Worm (Caenorhabditis elegans) whole organism, L4 larva: Measurements from ENCODE around the gene ZK1127.5.
"Not testable (repeated sequence)": the region's sequence is repeated elsewhere in the genome, so short reads cannot be mapped to it uniquely, and the experiment has no call there.

Experiments
- D1046.2 ChIP-seq: fragments of 200-800 bp; sonication (Bioruptor generic); IDR thresholded peaks from 2 replicates; pipeline ENCODE4 v1.3.6; 2022; ENCODE audit warnings: missing genetic modification characterization, missing compliant biosample characterization
- F26F4.8 ChIP-seq: fragments of 200-800 bp; sonication (Bioruptor generic); conservative IDR thresholded peaks from 2 replicates; pipeline ENCODE4 v1.3.6; 2022; ENCODE audit warnings: missing genetic modification characterization, missing compliant biosample characterization
- F44E2.7 ChIP-seq: fragments of 200-800 bp; sonication (Bioruptor generic); IDR thresholded peaks from 2 replicates; pipeline ENCODE4 v2.1.2; 2022; ENCODE audit warnings: missing genetic modification characterization, missing compliant biosample characterization
- F49E8.2 ChIP-seq: sonication (generic microtip); optimal IDR thresholded peaks from 2 replicates; lab custom pipeline; 2016; ENCODE audit warnings: missing compliant biosample characterization, mild to moderate bottlenecking, missing genetic modification characterization, borderline replicate concordance
- T26A8.4 ChIP-seq: fragments of 200-800 bp; sonication (Bioruptor generic); IDR thresholded peaks from 2 replicates; pipeline ENCODE4 v1.3.6; 2022; ENCODE audit warnings: missing genetic modification characterization, missing compliant biosample characterization
- Y105C5A.15 ChIP-seq: fragments of 200-800 bp; sonication (Bioruptor generic); IDR thresholded peaks from 2 replicates; pipeline ENCODE4 v1.3.6; 2022; ENCODE audit warnings: missing genetic modification characterization, missing compliant biosample characterization
- Y48G9A.11 ChIP-seq: fragments of 200-800 bp; sonication (Bioruptor generic); IDR thresholded peaks from 2 replicates; pipeline ENCODE4 v1.3.6; 2022; ENCODE audit warnings: missing genetic modification reagents, missing genetic modification characterization, missing compliant biosample characterization
- Y75B8A.6 ChIP-seq: fragments of 200-800 bp; sonication (Bioruptor generic); IDR thresholded peaks from 2 replicates; pipeline ENCODE4 v1.3.6; 2022; ENCODE audit warnings: missing genetic modification reagents, missing genetic modification characterization, missing compliant biosample characterization
- arid-1 ChIP-seq: fragments of 200-800 bp; sonication (Bioruptor generic); conservative IDR thresholded peaks from 2 replicates; pipeline ENCODE4 v1.3.6; 2022; ENCODE audit warnings: missing genetic modification reagents, missing genetic modification characterization, missing compliant biosample characterization
- ceh-20 ChIP-seq: fragments of 200-800 bp; sonication (Bioruptor generic); IDR thresholded peaks from 2 replicates; pipeline ENCODE4 v1.3.6; 2022; ENCODE audit warnings: missing genetic modification reagents, missing genetic modification characterization, missing compliant biosample characterization
- ces-1 ChIP-seq: fragments of 150-350 bp; sonication (generic microtip); optimal IDR thresholded peaks from 4 replicates; lab custom pipeline; 2014; ENCODE audit warnings: missing biosample characterization, missing genetic modification reagents, missing genetic modification characterization
- ctbp-1 ChIP-seq: fragments of 200-800 bp; sonication (Bioruptor generic); IDR thresholded peaks from 2 replicates; pipeline ENCODE4 v1.3.6; 2022; ENCODE audit warnings: missing genetic modification reagents, missing genetic modification characterization, missing compliant biosample characterization
- daf-8 ChIP-seq: fragments of 200-800 bp; sonication (Bioruptor generic); IDR thresholded peaks from 2 replicates; pipeline ENCODE4 v1.3.6; 2022; ENCODE audit warnings: missing genetic modification characterization, missing compliant biosample characterization
- dmd-6 ChIP-seq: fragments of 200-800 bp; sonication (Bioruptor generic); IDR thresholded peaks from 2 replicates; pipeline ENCODE4 v1.3.6; 2022; ENCODE audit warnings: missing genetic modification reagents, missing genetic modification characterization, missing compliant biosample characterization
- dmd-8 ChIP-seq: fragments of 200-800 bp; sonication (Bioruptor generic); IDR thresholded peaks from 2 replicates; pipeline ENCODE4 v1.3.6; 2022; ENCODE audit warnings: missing genetic modification characterization, missing compliant biosample characterization
- egl-43 ChIP-seq: fragments of 200-800 bp; sonication (Bioruptor generic); IDR thresholded peaks from 2 replicates; pipeline ENCODE4 v1.3.6; 2022; ENCODE audit warnings: missing genetic modification reagents, missing genetic modification characterization, missing compliant biosample characterization
- hmg-1.1 ChIP-seq: fragments of 200-800 bp; sonication (Bioruptor generic); IDR thresholded peaks from 2 replicates; pipeline ENCODE4 v1.3.6; 2022; ENCODE audit warnings: missing genetic modification reagents, missing genetic modification characterization, missing compliant biosample characterization
- lim-7 ChIP-seq: fragments of 200-800 bp; sonication (Bioruptor generic); IDR thresholded peaks from 2 replicates; pipeline ENCODE4 v1.3.6; 2022; ENCODE audit warnings: missing genetic modification characterization, missing compliant biosample characterization
- lin-1 ChIP-seq: fragments of 200-800 bp; sonication (Bioruptor generic); IDR thresholded peaks from 2 replicates; pipeline ENCODE4 v1.3.6; 2022; ENCODE audit warnings: missing genetic modification reagents, missing genetic modification characterization, missing compliant biosample characterization
- lin-13 ChIP-seq: fragments of 150-350 bp; optimal IDR thresholded peaks from 2 replicates; lab custom pipeline; 2014; ENCODE audit warnings: missing biosample characterization, missing genetic modification reagents, missing genetic modification characterization
- lin-29 ChIP-seq: fragments of 200-800 bp; sonication (Bioruptor generic); IDR thresholded peaks from 2 replicates; pipeline ENCODE4 v1.3.6; 2022; ENCODE audit warnings: missing genetic modification reagents, missing genetic modification characterization, missing compliant biosample characterization
- lin-38 ChIP-seq: fragments of 200-800 bp; sonication (Bioruptor generic); IDR thresholded peaks from 2 replicates; pipeline ENCODE4 v1.3.6; 2022; ENCODE audit warnings: missing genetic modification reagents, missing genetic modification characterization, missing compliant biosample characterization
- madf-5 ChIP-seq, 2 experiments: fragments of 200-800 bp; sonication (Bioruptor generic); IDR thresholded peaks; 2 replicates each; pipeline ENCODE4 v1.3.6; 2022; ENCODE audit warnings: missing compliant biosample characterization in 2 of 2, missing genetic modification characterization in 2 of 2
- mdt-29 ChIP-seq: fragments of 200-800 bp; sonication (Bioruptor generic); IDR thresholded peaks from 2 replicates; pipeline ENCODE4 v1.3.6; 2022; ENCODE audit warnings: missing genetic modification reagents, missing genetic modification characterization, missing compliant biosample characterization
- mes-2 ChIP-seq: sonication (generic microtip); optimal IDR thresholded peaks from 2 replicates; lab custom pipeline; 2016; ENCODE audit warnings: missing genotype, mild to moderate bottlenecking, missing genetic modification characterization, missing compliant biosample characterization; ENCODE audit not compliant: poor library complexity, severe bottlenecking
- nhr-237 ChIP-seq: sonication (generic microtip); optimal IDR thresholded peaks from 2 replicates; lab custom pipeline; 2017; ENCODE audit warnings: missing biosample characterization, missing genetic modification characterization
- nhr-41 ChIP-seq: fragments of 200-800 bp; sonication (Bioruptor generic); IDR thresholded peaks from 2 replicates; pipeline ENCODE4 v1.3.6; 2022; ENCODE audit warnings: missing genetic modification reagents, missing genetic modification characterization, missing compliant biosample characterization
- nhr-42 ChIP-seq: fragments of 200-800 bp; sonication (Bioruptor generic); IDR thresholded peaks from 2 replicates; pipeline ENCODE4 v1.3.6; 2022; ENCODE audit warnings: missing genetic modification characterization, missing compliant biosample characterization
- nhr-48 ChIP-seq: sonication (generic microtip); optimal IDR thresholded peaks from 2 replicates; lab custom pipeline; 2016; ENCODE audit warnings: mild to moderate bottlenecking, missing genetic modification characterization, missing compliant biosample characterization
- pha-4 ChIP-seq, 2 experiments: fragments of 150-350 bp in 1 of 2; fragments of 200-800 bp in 1 of 2; sonication (Bioruptor generic) in 1 of 2; IDR thresholded peaks in 1 of 2; optimal IDR thresholded peaks in 1 of 2; 2 replicates each; pipeline versions ENCODE4 v1.3.6 to Lab custom; 2014 to 2022; ENCODE audit warnings: missing genetic modification characterization in 2 of 2, missing genetic modification reagents in 2 of 2, missing biosample characterization in 1 of 2, missing compliant biosample characterization in 1 of 2
- php-3 ChIP-seq: fragments of 200-800 bp; sonication (Bioruptor generic); IDR thresholded peaks from 2 replicates; pipeline ENCODE4 v1.3.6; 2022; ENCODE audit warnings: missing genetic modification reagents, missing genetic modification characterization, missing compliant biosample characterization
- rbr-2 ChIP-seq: sonication (generic microtip); optimal IDR thresholded peaks from 2 replicates; lab custom pipeline; 2016; ENCODE audit warnings: missing genotype, missing genetic modification characterization, missing compliant biosample characterization
- saeg-2 ChIP-seq: fragments of 200-800 bp; sonication (Bioruptor generic); IDR thresholded peaks from 2 replicates; pipeline ENCODE4 v1.3.6; 2022; ENCODE audit warnings: missing genetic modification reagents, missing genetic modification characterization, missing compliant biosample characterization
- set-16 ChIP-seq: fragments of 200-800 bp; sonication (Bioruptor generic); IDR thresholded peaks from 2 replicates; pipeline ENCODE4 v1.3.6; 2022; ENCODE audit warnings: missing genetic modification reagents, missing genetic modification characterization, missing compliant biosample characterization
- snpc-1.2 ChIP-seq: fragments of 200-800 bp; sonication (Bioruptor generic); IDR thresholded peaks from 2 replicates; pipeline ENCODE4 v1.3.6; 2022; ENCODE audit warnings: missing genetic modification reagents, missing genetic modification characterization, missing compliant biosample characterization
- tra-1 ChIP-seq: fragments of 200-800 bp; sonication (Bioruptor generic); IDR thresholded peaks from 2 replicates; pipeline ENCODE4 v1.3.6; 2022; ENCODE audit warnings: missing genetic modification reagents, missing genetic modification characterization, missing compliant biosample characterization
- unc-130 ChIP-seq: sonication (generic microtip); optimal IDR thresholded peaks from 2 replicates; lab custom pipeline; 2016; ENCODE audit warnings: missing genetic modification reagents, missing genetic modification characterization, missing compliant biosample characterization
- unc-62 ChIP-seq, 3 experiments: fragments of 150-350 bp in 1 of 3; sonication (generic microtip); optimal IDR thresholded peaks in 2 of 3; peaks in 1 of 3; 1 replicate in 1 of 3; 2 replicates in 2 of 3; lab custom pipeline; 2014 to 2017; ENCODE audit warnings: missing biosample characterization in 3 of 3, missing genetic modification characterization in 3 of 3, missing genetic modification reagents in 3 of 3, missing genotype in 1 of 3
- vab-7 ChIP-seq: fragments of 200-800 bp; sonication (Bioruptor generic); IDR thresholded peaks from 2 replicates; pipeline ENCODE4 v1.3.6; 2022; ENCODE audit warnings: missing genetic modification reagents, missing genetic modification characterization, missing compliant biosample characterization
- zfp-3 ChIP-seq: fragments of 200-800 bp; sonication (Bioruptor generic); conservative IDR thresholded peaks from 2 replicates; pipeline ENCODE4 v1.3.6; 2022; ENCODE audit warnings: missing genetic modification reagents, missing genetic modification characterization, missing compliant biosample characterization
- zip-2 ChIP-seq: fragments of 150-350 bp; optimal IDR thresholded peaks from 2 replicates; lab custom pipeline; 2014; ENCODE audit warnings: missing biosample characterization, missing genetic modification characterization

The ZK1127.5 gene

ce11 chrII:7037659-7038342 is 12.7 kb upstream of the ZK1127.5 start, which contains the start of gene cin-4:
TSS of gene cin-4 (plus strand) at chrII:7038292.
- TF ChIP-seq lin-13 (GFP tag; lab: Kevin White, UChicago): no peak
- TF ChIP-seq D1046.2 (GFP tag; lab: Robert Waterston, UW): no peak
- no peak for TF ChIP-seq unc-62 (GFP tag; optimal IDR thresholded peaks at IDR 0.05 in 1 of 2; lab: Kevin White, UChicago)
- TF ChIP-seq unc-62 (tag; optimal IDR thresholded peaks at IDR 0.05; lab: Kevin White, UChicago): no peak
- no peak for TF ChIP-seq nhr-48 (tag; lab: Kevin White, UChicago)
- peak; percentile 47; the same call in 1 of the 2 replicates for TF ChIP-seq Y48G9A.11 (GFP tag; lab: Robert Waterston, UW)
- no peak for TF ChIP-seq F49E8.2
- TF ChIP-seq ces-1 (GFP tag; lab: Kevin White, UChicago): no peak
- peak; percentile 54 for TF ChIP-seq lin-38 (GFP tag; lab: Robert Waterston, UW)
- no peak for TF ChIP-seq rbr-2 (tag; lab: Kevin White, UChicago)
- no peak for TF ChIP-seq zip-2 (tag; lab: Kevin White, UChicago)
- TF ChIP-seq lim-7 (GFP tag; lab: Robert Waterston, UW): no peak
- no peak for TF ChIP-seq nhr-237 (tag; lab: Kevin White, UChicago)
- TF ChIP-seq pha-4 (GFP tag; IDR thresholded peaks at IDR 0.05; lab: Robert Waterston, UW): no peak
- no peak for TF ChIP-seq pha-4 (tag; optimal IDR thresholded peaks at IDR 0.05; lab: Kevin White, UChicago)
- no peak for TF ChIP-seq ceh-20 (GFP tag; lab: Robert Waterston, UW)
- TF ChIP-seq unc-130 (GFP tag; lab: Kevin White, UChicago): peak; percentile 42

ce11 chrII:7042090-7042489 is 8.4 kb upstream of the ZK1127.5 start:
- TF ChIP-seq ctbp-1 (GFP tag; lab: Robert Waterston, UW) (peak; percentile 73), Y48G9A.11 (GFP tag; lab: Robert Waterston, UW) (peak; percentile 81), lin-1 (peak; percentile 58; the same call in 1 of the 2 replicates), ceh-20 (GFP tag; lab: Robert Waterston, UW) (peak; percentile 24; the same call in 1 of the 2 replicates), zfp-3 (GFP tag; lab: Robert Waterston, UW) (peak; percentile 46; the same call in 1 of the 2 replicates), tra-1 (GFP tag; lab: Robert Waterston, UW) (peak; percentile 80), lin-38 (GFP tag; lab: Robert Waterston, UW) (peak; percentile 82), madf-5 (GFP tag; IDR thresholded peaks at IDR 0.05; lab: Robert Waterston, UW) (peak; percentile 38 to 92; a peak in 3 of 4 replicates), dmd-6 (peak; percentile 29; the same call in 1 of the 2 replicates), mdt-29 (peak; percentile 70), F44E2.7 (GFP tag; lab: Robert Waterston, UW) (peak; percentile 91; the same call in 1 of the 2 replicates), lim-7 (GFP tag; lab: Robert Waterston, UW) (peak; percentile 79), snpc-1.2 (GFP tag; lab: Robert Waterston, UW) (peak; percentile 78), daf-8 (0 out of 2 replicates have a peak, but pooled peaks have one; percentile 61), D1046.2 (GFP tag; lab: Robert Waterston, UW) (peak; percentile 74; the same call in 1 of the 2 replicates), saeg-2 (0 out of 2 replicates have a peak, but pooled peaks have one; percentile 15), dmd-8 (GFP tag; lab: Robert Waterston, UW) (peak; percentile 96), T26A8.4 (GFP tag; lab: Robert Waterston, UW) (peak; percentile 73), mes-2 (tag; lab: Kevin White, UChicago) (peak; percentile 3), set-16 (0 out of 2 replicates have a peak, but pooled peaks have one; percentile 13), egl-43 (peak; percentile 90), lin-29 (0 out of 2 replicates have a peak, but pooled peaks have one; percentile 30), php-3 (GFP tag; lab: Robert Waterston, UW) (peak; percentile 52; the same call in 1 of the 2 replicates), hmg-1.1 (GFP tag; lab: Robert Waterston, UW) (peak; percentile 48; the same call in 1 of the 2 replicates), nhr-41 (GFP tag; lab: Robert Waterston, UW) (peak; percentile 60; the same call in 1 of the 2 replicates), nhr-42 (GFP tag; lab: Robert Waterston, UW) (peak; percentile 58; the same call in 1 of the 2 replicates), pha-4 (GFP tag; IDR thresholded peaks at IDR 0.05; lab: Robert Waterston, UW) (peak; percentile 87), Y105C5A.15 (peak; percentile 81), Y75B8A.6 (GFP tag; lab: Robert Waterston, UW) (0 out of 2 replicates have a peak, but pooled peaks have one; percentile 15), vab-7 (GFP tag; lab: Robert Waterston, UW) (peak; percentile 69), F26F4.8 (peak; percentile 95), arid-1 (peak; percentile 75)
- TF ChIP-seq pha-4 (tag; optimal IDR thresholded peaks at IDR 0.05; lab: Kevin White, UChicago): not testable (repeated sequence)
